Worm (Caenorhabditis elegans): ENCODE results near the gene efl-3.

- TF ChIP-seq F10E7.11 (tag; optimal IDR thresholded peaks at IDR 0.05) (no peak), rcor-1 (GFP tag; IDR thresholded peaks at IDR 0.05) (no peak), egl-44 (GFP tag; IDR thresholded peaks at IDR 0.05) (no peak), ZK185.1 (tag; optimal IDR thresholded peaks at IDR 0.05; ENCODE audit: poor library complexity, severe bottlenecking) (no peak), efl-1 (GFP tag; optimal IDR thresholded peaks at IDR 0.05) (no peak), F23B12.7 (tag; optimal IDR thresholded peaks at IDR 0.05; ENCODE audit: insufficient read depth) (no peak), nhr-179 (tag; optimal IDR thresholded peaks at IDR 0.05) (no peak), snpc-4 (GFP tag; optimal IDR thresholded peaks at IDR 0.05) (no peak), snpc-4 (tag; optimal IDR thresholded peaks at IDR 0.05) (no peak), Y56A3A.18 (GFP tag; IDR thresholded peaks at IDR 0.05) (no peak), zfh-2 (GFP tag; conservative IDR thresholded peaks at IDR 0.05) (no peak), ceh-27 (GFP tag; optimal IDR thresholded peaks at IDR 0.05) (no peak), repo-1 (tag; optimal IDR thresholded peaks at IDR 0.05) (no peak)
Observed at ce11 chrII:8384344-8384743, 28.1 kb upstream of the efl-3 start.
